Worm (Caenorhabditis elegans) whole organism, L4 larva: Measurements from ENCODE around the gene F54B8.1.

ENCODE experiments used
- Y5F2A.4 ChIP-seq: fragments of 200-800 bp; sonication (Bioruptor generic); optimal IDR thresholded peaks from 2 replicates; lab custom pipeline; 2018; ENCODE audit warnings: mild to moderate bottlenecking, missing genetic modification characterization, missing compliant biosample characterization
- ctbp-1 ChIP-seq: fragments of 200-800 bp; sonication (Bioruptor generic); IDR thresholded peaks from 2 replicates; pipeline ENCODE4 v1.3.6; 2022; ENCODE audit warnings: missing genetic modification reagents, missing genetic modification characterization, missing compliant biosample characterization
- dmd-9 ChIP-seq: fragments of 200-800 bp; sonication (Bioruptor generic); IDR thresholded peaks from 2 replicates; pipeline ENCODE4 v1.3.6; 2022; ENCODE audit warnings: missing genetic modification reagents, missing genetic modification characterization, missing compliant biosample characterization
- lin-39 ChIP-seq: fragments of 150-350 bp; optimal IDR thresholded peaks from 2 replicates; lab custom pipeline; 2014; ENCODE audit warnings: missing biosample characterization, missing genetic modification reagents, missing genetic modification characterization
- nhr-10 ChIP-seq: fragments of 150-350 bp; optimal IDR thresholded peaks from 2 replicates; lab custom pipeline; 2014; ENCODE audit warnings: missing biosample characterization, missing genetic modification characterization
- unc-39 ChIP-seq: sonication (generic microtip); optimal IDR thresholded peaks from 2 replicates; lab custom pipeline; 2017; ENCODE audit warnings: missing biosample characterization, missing genetic modification characterization
- unc-62 ChIP-seq, 3 experiments: fragments of 150-350 bp in 1 of 3; sonication (generic microtip); optimal IDR thresholded peaks in 2 of 3; peaks in 1 of 3; 1 replicate in 1 of 3; 2 replicates in 2 of 3; lab custom pipeline; 2014 to 2017; ENCODE audit warnings: missing biosample characterization in 3 of 3, missing genetic modification characterization in 3 of 3, missing genetic modification reagents in 3 of 3, missing genotype in 1 of 3

ce11 chrV:15831586-15831985, 21.0 kb downstream of the F54B8.1 start, which contains the start of gene srbc-56:
- no peak for TF ChIP-seq dmd-9 (GFP tag; lab: Robert Waterston, UW)
- TF ChIP-seq nhr-10, result no peak
- TF ChIP-seq Y5F2A.4, result no peak
- no peak for TF ChIP-seq unc-62 (GFP tag; optimal IDR thresholded peaks at IDR 0.05 in 1 of 2; lab: Kevin White, UChicago)
- no peak for TF ChIP-seq unc-62 (tag; optimal IDR thresholded peaks at IDR 0.05; lab: Kevin White, UChicago)
- no peak for TF ChIP-seq ctbp-1 (GFP tag; lab: Robert Waterston, UW)
- no peak for TF ChIP-seq unc-39
- no peak for TF ChIP-seq lin-39 (tag; lab: Kevin White, UChicago)
